Worm (Caenorhabditis elegans): ENCODE results near the gene ztf-7.

DNA sequence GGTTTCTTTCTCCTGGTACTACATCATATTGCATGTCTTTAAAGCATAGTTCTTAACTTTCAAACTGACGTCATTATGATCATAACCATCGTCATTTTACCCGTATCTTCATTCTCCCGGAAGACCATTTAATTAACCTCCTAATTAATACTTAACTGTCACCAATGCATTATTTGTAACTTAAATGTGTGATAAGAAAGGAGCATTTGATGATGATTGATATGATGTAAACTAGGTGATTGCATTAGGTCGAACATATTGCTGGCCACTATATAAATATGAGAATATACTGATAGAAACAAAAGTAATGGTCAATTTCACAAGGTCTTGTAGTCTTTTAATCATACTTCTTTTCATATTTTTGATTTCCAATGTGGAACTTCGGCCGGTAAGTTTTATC lies 33.3 kb downstream of the ztf-7 start, which contains the start of gene hrg-3:
- TF ChIP-seq hlh-6 (tag; optimal IDR thresholded peaks at IDR 0.05): no peak
- no peak for TF ChIP-seq T23F11.4 (GFP tag; optimal IDR thresholded peaks at IDR 0.05)
- no peak for TF ChIP-seq sox-4 (tag; optimal IDR thresholded peaks at IDR 0.05)
- no peak for TF ChIP-seq tbx-7 (tag; optimal IDR thresholded peaks at IDR 0.05)
- TF ChIP-seq ama-1 (optimal IDR thresholded peaks at IDR 0.05): no peak
- TF ChIP-seq pha-2 (tag; optimal IDR thresholded peaks at IDR 0.05): no peak
- TF ChIP-seq ref-2 (tag; optimal IDR thresholded peaks at IDR 0.05): no peak
- TF ChIP-seq nhr-11 (tag; optimal IDR thresholded peaks at IDR 0.05): no peak
- TF ChIP-seq ceh-24 (tag; optimal IDR thresholded peaks at IDR 0.05): no peak
- no peak for TF ChIP-seq fkh-10 (GFP tag; optimal IDR thresholded peaks at IDR 0.05)
- no peak for TF ChIP-seq F13H6.1 (tag; optimal IDR thresholded peaks at IDR 0.05)
- TF ChIP-seq hlh-30 (tag; optimal IDR thresholded peaks at IDR 0.05; ENCODE audit: insufficient read depth): no peak
